Fruit fly (Drosophila melanogaster) whole organism, wandering third instar larva: ENCODE measurements around the gene Tailor.

Experiments
- Abd-B ChIP-seq: fragments of >200 bp; optimal IDR thresholded peaks from 2 replicates; lab custom pipeline; 2017; ENCODE audit warnings: missing biosample characterization, missing genetic modification characterization
- CG32264 ChIP-seq: fragments of 200-800 bp; sonication (Bioruptor generic); optimal IDR thresholded peaks from 2 replicates; lab custom pipeline; 2016; ENCODE audit warnings: missing biosample characterization, missing genetic modification characterization
- CG9705 ChIP-seq: fragments of 200-800 bp; sonication (Bioruptor generic); optimal IDR thresholded peaks from 2 replicates; lab custom pipeline; 2018; ENCODE audit warnings: missing biosample characterization, mild to moderate bottlenecking, missing genetic modification characterization
- CrebA ChIP-seq: fragments of 200-800 bp; sonication (Bioruptor generic); optimal IDR thresholded peaks from 2 replicates; lab custom pipeline; 2016; ENCODE audit warnings: missing biosample characterization, mild to moderate bottlenecking, missing genetic modification characterization, borderline replicate concordance
- Dfd ChIP-seq: fragments of >200 bp; optimal IDR thresholded peaks from 2 replicates; lab custom pipeline; 2017; ENCODE audit warnings: missing biosample characterization, missing genetic modification characterization
- Dif ChIP-seq: fragments of 200-275, 200-300 bp; sonication (Bioruptor generic); optimal IDR thresholded peaks from 2 replicates; lab custom pipeline; 2018; ENCODE audit warnings: missing biosample characterization, missing genetic modification characterization; ENCODE audit not compliant: partially characterized antibody
- GATAd ChIP-seq: sonication (Bioruptor generic); optimal IDR thresholded peaks from 2 replicates; lab custom pipeline; 2016; ENCODE audit warnings: missing biosample characterization, missing genetic modification characterization
- HLH106 ChIP-seq: fragments of 200-800 bp; optimal IDR thresholded peaks from 3 replicates; lab custom pipeline; 2019; ENCODE audit warnings: missing biosample characterization, mild to moderate bottlenecking, missing genetic modification characterization, moderate library complexity
- Hnf4 ChIP-seq: fragments of 200-800 bp; sonication (Bioruptor generic); optimal IDR thresholded peaks from 2 replicates; lab custom pipeline; 2016; ENCODE audit warnings: missing biosample characterization, mild to moderate bottlenecking, missing genetic modification characterization
- Hr78 ChIP-seq: fragments of >200 bp; optimal IDR thresholded peaks from 2 replicates; lab custom pipeline; 2017; ENCODE audit warnings: missing biosample characterization, missing genetic modification characterization
- Hr83 ChIP-seq: fragments of 200-300 bp; sonication (Bioruptor generic); optimal IDR thresholded peaks from 2 replicates; lab custom pipeline; 2016; ENCODE audit warnings: missing biosample characterization, mild to moderate bottlenecking, missing genetic modification characterization, moderate library complexity; ENCODE audit not compliant: poor library complexity, severe bottlenecking
- Jra ChIP-seq: sonication (Bioruptor generic); optimal IDR thresholded peaks from 2 replicates; lab custom pipeline; 2016; ENCODE audit warnings: missing biosample characterization, missing genetic modification characterization
- Mio ChIP-seq: sonication (Bioruptor generic); optimal IDR thresholded peaks from 2 replicates; lab custom pipeline; 2016; ENCODE audit warnings: missing biosample characterization, missing genetic modification characterization
- Myc ChIP-seq: fragments of >200 bp; optimal IDR thresholded peaks from 2 replicates; lab custom pipeline; 2017
- N ChIP-seq: fragments of >200 bp; optimal IDR thresholded peaks from 2 replicates; lab custom pipeline; 2018; ENCODE audit warnings: missing biosample characterization, missing external identifiers, missing genetic modification characterization
- OdsH ChIP-seq: fragments of 200-800 bp; sonication (Bioruptor generic); optimal IDR thresholded peaks from 2 replicates; lab custom pipeline; 2016; ENCODE audit warnings: missing biosample characterization, mild to moderate bottlenecking, missing genetic modification characterization
- Rel ChIP-seq, 2 experiments: fragments of 200-800 bp; sonication (Bioruptor generic) in 1 of 2; optimal IDR thresholded peaks; 2 replicates in 1 of 2; 3 replicates in 1 of 2; lab custom pipeline; 2016 to 2019; ENCODE audit warnings: mild to moderate bottlenecking in 2 of 2, missing biosample characterization in 2 of 2, missing genetic modification characterization in 2 of 2, moderate library complexity in 1 of 2
- Sp1 ChIP-seq: fragments of 200-800 bp; sonication (Bioruptor generic); optimal IDR thresholded peaks from 3 replicates; lab custom pipeline; 2019; ENCODE audit warnings: missing biosample characterization, mild to moderate bottlenecking, missing genetic modification characterization, moderate library complexity
- Vsx2 ChIP-seq: fragments of 200-300, 225-300 bp; sonication (Bioruptor generic); optimal IDR thresholded peaks from 2 replicates; lab custom pipeline; 2018; ENCODE audit warnings: missing biosample characterization, missing genetic modification characterization; ENCODE audit not compliant: partially characterized antibody
- br ChIP-seq: fragments of 200-800 bp; sonication (Bioruptor generic); optimal IDR thresholded peaks from 2 replicates; lab custom pipeline; 2016; ENCODE audit warnings: missing biosample characterization, missing genetic modification characterization
- brk ChIP-seq: fragments of 200-800 bp; sonication (Bioruptor generic); optimal IDR thresholded peaks from 2 replicates; lab custom pipeline; 2016; ENCODE audit warnings: missing biosample characterization, mild to moderate bottlenecking, missing genetic modification characterization
- dl ChIP-seq, 2 experiments: fragments of 175-275, 200-275 bp in 1 of 2; fragments of 200-275 bp in 1 of 2; sonication (Bioruptor generic); optimal IDR thresholded peaks; lab custom pipeline; 2018; ENCODE audit warnings: mild to moderate bottlenecking in 2 of 2, missing biosample characterization in 2 of 2, missing genetic modification characterization in 2 of 2, moderate library complexity in 2 of 2; ENCODE audit not compliant: partially characterized antibody in 2 of 2, insufficient read depth in 1 of 2
- dmrt93B ChIP-seq: fragments of 200-800 bp; sonication (Bioruptor generic); optimal IDR thresholded peaks from 2 replicates; lab custom pipeline; 2018; ENCODE audit warnings: missing biosample characterization, mild to moderate bottlenecking, missing genetic modification characterization
- dsf ChIP-seq: sonication (Bioruptor generic); optimal IDR thresholded peaks from 2 replicates; lab custom pipeline; 2016; ENCODE audit warnings: missing biosample characterization, missing genetic modification characterization, borderline replicate concordance
- ey ChIP-seq: fragments of 200-800 bp; sonication (Bioruptor generic); optimal IDR thresholded peaks from 2 replicates; lab custom pipeline; 2016; ENCODE audit warnings: missing biosample characterization, missing genetic modification characterization
- foxo ChIP-seq, 2 experiments: fragments of 200-800 bp; sonication (Bioruptor generic); optimal IDR thresholded peaks; 2 replicates in 1 of 2; 3 replicates in 1 of 2; lab custom pipeline; 2016 to 2017; ENCODE audit warnings: missing biosample characterization in 2 of 2, missing genetic modification characterization in 2 of 2
- fru ChIP-seq: fragments of 200-800 bp; sonication (Bioruptor generic); optimal IDR thresholded peaks from 3 replicates; lab custom pipeline; 2016; ENCODE audit warnings: missing biosample characterization, mild to moderate bottlenecking, missing genetic modification characterization
- h ChIP-seq: fragments of 200-800 bp; sonication (Bioruptor generic); optimal IDR thresholded peaks from 3 replicates; lab custom pipeline; 2016; ENCODE audit warnings: missing biosample characterization, mild to moderate bottlenecking, missing genetic modification characterization
- jim ChIP-seq: fragments of 175-275, 200-325 bp; sonication (Bioruptor generic); optimal IDR thresholded peaks from 2 replicates; lab custom pipeline; 2016; ENCODE audit warnings: missing biosample characterization, mild to moderate bottlenecking, missing genetic modification characterization
- lola ChIP-seq: fragments of >200 bp; optimal IDR thresholded peaks from 2 replicates; lab custom pipeline; 2017; ENCODE audit warnings: missing biosample characterization, missing genetic modification characterization
- pan ChIP-seq: fragments of >200 bp; optimal IDR thresholded peaks from 2 replicates; lab custom pipeline; 2017
- psq ChIP-seq: fragments of 200-800 bp; sonication (Bioruptor generic); optimal IDR thresholded peaks from 3 replicates; lab custom pipeline; 2017; ENCODE audit warnings: missing biosample characterization, mild to moderate bottlenecking, missing genetic modification characterization, moderate library complexity
- rgr ChIP-seq: fragments of 200-800 bp; sonication (Bioruptor generic); optimal IDR thresholded peaks from 3 replicates; lab custom pipeline; 2016; ENCODE audit warnings: missing biosample characterization, mild to moderate bottlenecking, missing genetic modification characterization
- sage ChIP-seq: fragments of 200-800 bp; sonication (Bioruptor generic); optimal IDR thresholded peaks from 2 replicates; lab custom pipeline; 2016; ENCODE audit warnings: missing biosample characterization, mild to moderate bottlenecking, missing genetic modification characterization
- sv ChIP-seq: fragments of 200-800 bp; sonication (Bioruptor generic); optimal IDR thresholded peaks from 3 replicates; lab custom pipeline; 2016; ENCODE audit warnings: missing biosample characterization, missing genetic modification characterization
- tai ChIP-seq: sonication (Bioruptor generic); optimal IDR thresholded peaks from 2 replicates; lab custom pipeline; 2016; ENCODE audit warnings: missing biosample characterization, missing genetic modification characterization
- usp ChIP-seq: fragments of >200 bp; optimal IDR thresholded peaks from 2 replicates; lab custom pipeline; 2017; ENCODE audit warnings: missing biosample characterization, missing genetic modification characterization
- woc ChIP-seq: sonication (Bioruptor generic); optimal IDR thresholded peaks from 2 replicates; lab custom pipeline; 2016; ENCODE audit warnings: missing biosample characterization, mild to moderate bottlenecking, missing genetic modification characterization

Tailor gene

dm6 chr3R:7127966-7128365 lies 42.1 kb upstream of the Tailor start, which contains the start of gene CG10068 (continued):
- peak; percentile 42 for TF ChIP-seq dmrt93B
- peak; percentile 82 for TF ChIP-seq Sp1 (GFP tag; lab: Kevin White, UChicago)
- peak; percentile 82 for TF ChIP-seq OdsH (GFP tag; lab: Kevin White, UChicago)
- no peak for TF ChIP-seq Vsx2 (GFP tag; lab: Kevin White, UChicago)

DNA sequence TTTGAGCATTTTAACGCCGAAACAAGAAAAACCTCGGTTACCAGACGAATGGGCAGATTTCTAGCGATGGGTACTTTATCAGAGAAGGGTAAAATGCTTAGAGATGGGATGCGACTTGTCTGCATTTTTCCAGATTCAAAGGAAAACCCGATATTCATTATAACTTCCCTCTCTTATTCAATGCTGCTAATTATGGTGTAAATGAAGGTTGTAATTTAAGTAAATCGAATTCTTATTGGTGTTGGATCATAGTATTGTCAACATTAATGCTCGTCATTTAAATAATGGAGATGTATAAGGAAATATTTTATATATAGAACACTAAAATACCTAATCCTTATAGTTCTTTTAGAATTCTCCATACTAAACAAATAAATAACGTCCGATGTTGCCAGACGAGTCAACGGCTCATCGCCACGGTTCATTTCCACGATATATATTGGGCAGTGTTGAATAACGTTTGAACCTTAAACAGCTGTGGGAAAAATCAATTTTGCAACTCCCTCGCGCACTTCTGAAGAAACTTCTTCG lies 38.3 kb upstream of the Tailor start, which contains the start of the genes Alh and CG10098:
TSS of gene Alh (minus strand) at position 77 of the 531 bp plus-strand sequence.
TSS of gene CG10098 (plus strand) at position 440 of the 531 bp plus-strand sequence.
- TF ChIP-seq Hr83 (peak; percentile 96), HLH106 (tag; lab: Kevin White, UChicago) (peak; percentile 90), lola (GFP tag; lab: Kevin White, UChicago) (no peak), rgr (GFP tag; lab: Kevin White, UChicago) (peak; percentile 84), jim (peak; percentile 91), dl (GFP tag; optimal IDR thresholded peaks at IDR 0.05; lab: Kevin White, UChicago; ENCODE audit: insufficient read depth in 1 of 2, partially characterized antibody in 2 of 2) (no peak), Dfd (no peak), Rel (GFP tag; optimal IDR thresholded peaks at IDR 0.05; lab: Kevin White, UChicago) (no peak), Rel (tag; optimal IDR thresholded peaks at IDR 0.05; lab: Kevin White, UChicago) (peak; percentile 21), sv (GFP tag; lab: Kevin White, UChicago) (peak; percentile 84), Dif (GFP tag; lab: Kevin White, UChicago) (no peak), N (GFP tag; lab: Kevin White, UChicago) (no peak), Jra (peak; percentile 88), woc (GFP tag; lab: Kevin White, UChicago) (peak; percentile 84), Mio (GFP tag; lab: Kevin White, UChicago) (peak; percentile 21), CrebA (GFP tag; lab: Kevin White, UChicago) (no peak), dsf (GFP tag; lab: Kevin White, UChicago) (peak; percentile 91), usp (GFP tag; lab: Kevin White, UChicago) (no peak), h (GFP tag; lab: Kevin White, UChicago) (peak; percentile 86), GATAd (GFP tag; lab: Kevin White, UChicago) (peak; percentile 81), ey (GFP tag; lab: Kevin White, UChicago) (peak; percentile 89), Sp1 (GFP tag; lab: Kevin White, UChicago) (peak; percentile 81), psq (GFP tag; lab: Kevin White, UChicago) (peak; percentile 77), fru (GFP tag; lab: Kevin White, UChicago) (peak; percentile 84), Myc (peak; percentile 1), Abd-B (GFP tag; lab: Kevin White, UChicago) (no peak), br (GFP tag; lab: Kevin White, UChicago) (peak; percentile 76), CG9705 (peak; percentile 79), pan (lab: Kevin White, UChicago) (no peak), foxo (GFP tag; optimal IDR thresholded peaks at IDR 0.05; lab: Kevin White, UChicago) (peak in 1 of 2 experiments; percentile 92), CG32264 (GFP tag; lab: Kevin White, UChicago) (no peak), Hnf4 (GFP tag; lab: Kevin White, UChicago) (peak; percentile 89), sage (peak; percentile 43), Vsx2 (GFP tag; lab: Kevin White, UChicago) (no peak), Hr78 (GFP tag; lab: Kevin White, UChicago) (no peak), brk (GFP tag; lab: Kevin White, UChicago) (peak; percentile 81), OdsH (GFP tag; lab: Kevin White, UChicago) (peak; percentile 76), dmrt93B (peak; percentile 79), tai (GFP tag; lab: Kevin White, UChicago) (peak; percentile 94)
